Worm (Caenorhabditis elegans): ENCODE data around the gene glb-19.
A peak's percentile ranks its signal among the peaks of the same experiment; 100 is the strongest.
"Not testable (repeated sequence)": the region's sequence is repeated elsewhere in the genome, so short reads cannot be mapped to it uniquely, and the experiment has no call there.

The glb-19 gene

ce11 chrIV:10654047-10654446, at the start of gene glb-19:
glb-19 (minus strand) TSS chrIV:10654147.
- not testable (repeated sequence) for TF ChIP-seq egl-43 (GFP tag; IDR thresholded peaks at IDR 0.05); mes-2 (tag; optimal IDR thresholded peaks at IDR 0.05; ENCODE audit: poor library complexity, severe bottlenecking); nhr-28 (tag; optimal IDR thresholded peaks at IDR 0.05)

- peak; percentile 4 for TF ChIP-seq nhr-48 (tag; optimal IDR thresholded peaks at IDR 0.05)
- no peak for TF ChIP-seq mxl-3 (GFP tag; optimal IDR thresholded peaks at IDR 0.05)
- TF ChIP-seq nhr-28 (tag; optimal IDR thresholded peaks at IDR 0.05) = peak; percentile 60
- no peak for TF ChIP-seq dmd-9 (GFP tag; IDR thresholded peaks at IDR 0.05)
- peak; percentile 69 for TF ChIP-seq hlh-30 (tag; optimal IDR thresholded peaks at IDR 0.05; ENCODE audit: insufficient read depth)
- peak; percentile 62 for TF ChIP-seq hlh-11 (tag; optimal IDR thresholded peaks at IDR 0.05)
- no peak for TF ChIP-seq lsy-2 (tag; optimal IDR thresholded peaks at IDR 0.05)
- 0 out of 2 replicates have a peak, but pooled peaks have one; percentile 57 for TF ChIP-seq ceh-20 (GFP tag; IDR thresholded peaks at IDR 0.05)
- TF ChIP-seq T26A8.4 (GFP tag; IDR thresholded peaks at IDR 0.05) = no peak
- TF ChIP-seq unc-62 (GFP tag; optimal IDR thresholded peaks at IDR 0.05 in 1 of 2) = peak in 1 of 2 experiments; percentile 58
- TF ChIP-seq unc-62 (tag; optimal IDR thresholded peaks at IDR 0.05) = no peak
- peak in 1 of 2 experiments; percentile 55 for TF ChIP-seq mdl-1 (tag; optimal IDR thresholded peaks at IDR 0.05)
Measured at ce11 chrIV:10701866-10702458, 48.0 kb upstream of the glb-19 start.

- TF ChIP-seq ctbp-1 (GFP tag; IDR thresholded peaks at IDR 0.05) (no peak), snpc-4 (tag; optimal IDR thresholded peaks at IDR 0.05) (no peak), daf-19 (GFP tag; conservative IDR thresholded peaks at IDR 0.05) (no peak), ceh-44 (GFP tag; IDR thresholded peaks at IDR 0.05) (no peak), ama-1 (optimal IDR thresholded peaks at IDR 0.05) (no peak), nhr-28 (tag; optimal IDR thresholded peaks at IDR 0.05) (no peak), ceh-82 (tag; optimal IDR thresholded peaks at IDR 0.05) (no peak), set-16 (GFP tag; IDR thresholded peaks at IDR 0.05) (no peak), ztf-11 (tag; optimal IDR thresholded peaks at IDR 0.05) (no peak), unc-130 (GFP tag; optimal IDR thresholded peaks at IDR 0.05) (no peak), saeg-2 (GFP tag; IDR thresholded peaks at IDR 0.05) (no peak), rbr-2 (tag; optimal IDR thresholded peaks at IDR 0.05) (no peak), unc-39 (tag; optimal IDR thresholded peaks at IDR 0.05) (no peak), mdt-29 (GFP tag; IDR thresholded peaks at IDR 0.05) (no peak), arid-1 (GFP tag; conservative IDR thresholded peaks at IDR 0.05) (no peak)
Measured at ce11 chrIV:10699660-10700059, 45.7 kb upstream of the glb-19 start, which contains the start of gene R102.11. R102.11 (minus strand) TSS chrIV:10699760.

- TF ChIP-seq zip-2 (tag; optimal IDR thresholded peaks at IDR 0.05) (no peak), dmd-6 (GFP tag; IDR thresholded peaks at IDR 0.05) (peak; percentile 20; the same call in 1 of the 2 replicates), egl-43 (GFP tag; IDR thresholded peaks at IDR 0.05) (no peak), T26A8.4 (GFP tag; IDR thresholded peaks at IDR 0.05) (no peak), vab-7 (GFP tag; IDR thresholded peaks at IDR 0.05) (no peak), saeg-2 (GFP tag; IDR thresholded peaks at IDR 0.05) (no peak), F26F4.8 (GFP tag; conservative IDR thresholded peaks at IDR 0.05) (no peak), T20F7.1 (GFP tag; optimal IDR thresholded peaks at IDR 0.05) (peak; percentile 51), mdt-29 (GFP tag; IDR thresholded peaks at IDR 0.05) (no peak), aha-1 (tag) (peak; percentile 86), dmd-8 (GFP tag; IDR thresholded peaks at IDR 0.05) (no peak), tra-1 (GFP tag; IDR thresholded peaks at IDR 0.05) (no peak), unc-130 (GFP tag; optimal IDR thresholded peaks at IDR 0.05) (no peak), dve-1 (tag; optimal IDR thresholded peaks at IDR 0.05; ENCODE audit: insufficient read depth) (peak; percentile 18), daf-16 (GFP tag; optimal IDR thresholded peaks at IDR 0.05) (no peak), daf-16 (tag; optimal IDR thresholded peaks at IDR 0.05) (no peak), ama-1 (optimal IDR thresholded peaks at IDR 0.05) (no peak), aly-2 (tag; optimal IDR thresholded peaks at IDR 0.05) (no peak), nhr-102 (tag; optimal IDR thresholded peaks at IDR 0.05) (no peak), spr-1 (tag; optimal IDR thresholded peaks at IDR 0.05) (no peak), arid-1 (GFP tag; conservative IDR thresholded peaks at IDR 0.05) (no peak), egl-27 (tag; optimal IDR thresholded peaks at IDR 0.05) (no peak)
Measured at ce11 chrIV:10699000-10699399, 45.1 kb upstream of the glb-19 start.
